ENCODE assay signal across 3 worm cellular contexts in the genomic region with DNA sequence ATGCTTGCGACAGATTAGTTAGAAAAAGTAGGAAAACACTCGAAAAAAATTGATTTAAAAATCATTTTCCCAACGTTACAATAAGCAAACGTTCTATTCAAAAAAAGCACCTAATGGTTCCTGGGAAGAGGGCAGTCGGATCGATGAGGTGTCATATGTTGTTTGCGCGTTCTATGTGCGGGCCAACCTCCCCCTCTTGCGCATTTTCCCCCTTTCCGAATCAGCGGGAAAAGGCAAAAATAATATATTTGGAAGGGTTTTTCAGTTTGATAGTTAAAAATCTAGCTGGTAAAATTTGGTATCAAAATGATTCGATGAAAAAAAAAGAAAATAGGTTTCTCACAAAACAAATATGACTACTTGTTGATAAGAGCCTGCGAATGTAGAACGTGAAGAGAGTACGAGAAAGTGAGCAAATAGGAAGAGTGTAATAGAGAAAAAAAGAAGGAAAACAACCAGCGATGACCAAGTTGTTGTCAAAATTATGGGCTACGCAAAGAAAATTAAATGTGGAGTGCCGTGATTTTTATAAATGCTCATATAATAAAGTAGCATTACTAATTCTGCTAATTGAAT.
TF ChIP-seq lines count a peak whose summit lies in the region.

No protein-coding gene starts in this region.

TF ChIP-seq in whole organism, L2 larva, 48 proteins besides CTCF, POLR2A, EP300 and RAD21 (continued from another document):
- TF ChIP-seq crh-2 (tag; optimal IDR thresholded peaks at IDR 0.05; lab: Kevin White, UChicago) (peak; percentile 71), nhr-25 (tag; optimal IDR thresholded peaks at IDR 0.05; lab: Kevin White, UChicago) (peak; percentile 54), sma-9 (GFP tag; optimal IDR thresholded peaks at IDR 0.05; lab: Kevin White, UChicago) (peak; percentile 19), sma-9 (tag; optimal IDR thresholded peaks at IDR 0.05; lab: Kevin White, UChicago) (no peak), alr-1 (tag; optimal IDR thresholded peaks at IDR 0.05; lab: Kevin White, UChicago) (no peak), unc-39 (tag; optimal IDR thresholded peaks at IDR 0.05; lab: Kevin White, UChicago) (no peak), unc-55 (GFP tag; optimal IDR thresholded peaks at IDR 0.05; lab: Kevin White, UChicago) (peak; percentile 73), blmp-1 (tag; optimal IDR thresholded peaks at IDR 0.05; lab: Kevin White, UChicago; ENCODE audit: insufficient read depth) (no peak), lin-11 (tag; optimal IDR thresholded peaks at IDR 0.05; lab: Kevin White, UChicago) (peak; percentile 16), nhr-23 (tag; optimal IDR thresholded peaks at IDR 0.05; lab: Kevin White, UChicago) (no peak), lin-39 (tag; optimal IDR thresholded peaks at IDR 0.05; lab: Kevin White, UChicago) (no peak), nhr-10 (tag; optimal IDR thresholded peaks at IDR 0.05; lab: Kevin White, UChicago) (no peak), egl-27 (tag; optimal IDR thresholded peaks at IDR 0.05; lab: Kevin White, UChicago) (no peak)

TF ChIP-seq in whole organism, L4 larva, 104 proteins besides CTCF, POLR2A, EP300 and RAD21 (continued from another document and continues in another):
- TF ChIP-seq hlh-30 (tag; optimal IDR thresholded peaks at IDR 0.05; lab: Kevin White, UChicago; ENCODE audit: insufficient read depth) (peak; percentile 93), hif-1 (tag; optimal IDR thresholded peaks at IDR 0.05; lab: Kevin White, UChicago) (peak in 1 of 2 experiments; percentile 47), cey-2 (tag; optimal IDR thresholded peaks at IDR 0.05; lab: Kevin White, UChicago; ENCODE audit: borderline replicate concordance, insufficient read depth) (no peak), zag-1 (tag; optimal IDR thresholded peaks at IDR 0.05; lab: Kevin White, UChicago) (no peak), mes-2 (tag; optimal IDR thresholded peaks at IDR 0.05; lab: Kevin White, UChicago; ENCODE audit: poor library complexity, severe bottlenecking) (peak; percentile 61), sdz-12 (GFP tag; optimal IDR thresholded peaks at IDR 0.05; lab: Kevin White, UChicago) (no peak), nhr-102 (tag; optimal IDR thresholded peaks at IDR 0.05; lab: Kevin White, UChicago) (no peak), dmd-6 (GFP tag; IDR thresholded peaks at IDR 0.05; lab: Robert Waterston, UW) (peak; percentile 44; the same call in 1 of the 2 replicates), ceh-82 (tag; optimal IDR thresholded peaks at IDR 0.05; lab: Kevin White, UChicago) (no peak), ZK546.5 (tag; optimal IDR thresholded peaks at IDR 0.05; lab: Kevin White, UChicago) (no peak), attf-4 (tag; optimal IDR thresholded peaks at IDR 0.05; lab: Kevin White, UChicago) (no peak), ztf-7 (tag; optimal IDR thresholded peaks at IDR 0.05; lab: Kevin White, UChicago) (no peak), lin-1 (GFP tag; IDR thresholded peaks at IDR 0.05; lab: Robert Waterston, UW) (no peak), lin-15B (tag; optimal IDR thresholded peaks at IDR 0.05; lab: Kevin White, UChicago) (no peak), lir-3 (tag; optimal IDR thresholded peaks at IDR 0.05; lab: Kevin White, UChicago) (no peak), zip-2 (tag; optimal IDR thresholded peaks at IDR 0.05; lab: Kevin White, UChicago) (no peak), F10B5.3 (tag; optimal IDR thresholded peaks at IDR 0.05; lab: Kevin White, UChicago) (no peak), nhr-25 (tag; optimal IDR thresholded peaks at IDR 0.05; lab: Kevin White, UChicago; ENCODE audit: borderline replicate concordance, insufficient read depth) (peak; percentile 21), tag-97 (GFP tag; IDR thresholded peaks at IDR 0.05; lab: Robert Waterston, UW) (no peak), saeg-2 (GFP tag; IDR thresholded peaks at IDR 0.05; lab: Robert Waterston, UW) (no peak), dmd-9 (GFP tag; IDR thresholded peaks at IDR 0.05; lab: Robert Waterston, UW) (no peak), php-3 (GFP tag; IDR thresholded peaks at IDR 0.05; lab: Robert Waterston, UW) (no peak), ZK337.2 (GFP tag; IDR thresholded peaks at IDR 0.05; lab: Robert Waterston, UW) (no peak), ceh-28 (tag; optimal IDR thresholded peaks at IDR 0.05; lab: Kevin White, UChicago) (peak; percentile 11), pqm-1 (tag; optimal IDR thresholded peaks at IDR 0.05; lab: Kevin White, UChicago) (peak; percentile 4), dmd-8 (GFP tag; IDR thresholded peaks at IDR 0.05; lab: Robert Waterston, UW) (no peak), T26A8.4 (GFP tag; IDR thresholded peaks at IDR 0.05; lab: Robert Waterston, UW) (no peak; the same call in 1 of the 2 replicates), Y105C5A.15 (GFP tag; IDR thresholded peaks at IDR 0.05; lab: Robert Waterston, UW) (no peak), Y75B8A.6 (GFP tag; IDR thresholded peaks at IDR 0.05; lab: Robert Waterston, UW) (no peak), F44E2.7 (GFP tag; IDR thresholded peaks at IDR 0.05; lab: Robert Waterston, UW) (no peak), lin-13 (GFP tag; optimal IDR thresholded peaks at IDR 0.05; lab: Kevin White, UChicago) (peak; percentile 28), fkh-10 (GFP tag; optimal IDR thresholded peaks at IDR 0.05; lab: Kevin White, UChicago) (peak; percentile 37), pha-4 (GFP tag; IDR thresholded peaks at IDR 0.05; lab: Robert Waterston, UW) (no peak), pha-4 (tag; optimal IDR thresholded peaks at IDR 0.05; lab: Kevin White, UChicago) (no peak), unc-62 (GFP tag; optimal IDR thresholded peaks at IDR 0.05 in 1 of 2; lab: Kevin White, UChicago) (peak in 1 of 2 experiments; percentile 25), unc-62 (tag; optimal IDR thresholded peaks at IDR 0.05; lab: Kevin White, UChicago) (no peak), lin-39 (tag; optimal IDR thresholded peaks at IDR 0.05; lab: Kevin White, UChicago) (no peak), D1046.2 (GFP tag; IDR thresholded peaks at IDR 0.05; lab: Robert Waterston, UW) (no peak), egl-43 (GFP tag; IDR thresholded peaks at IDR 0.05; lab: Robert Waterston, UW) (0 out of 2 replicates have a peak, but pooled peaks have one; percentile 22), daf-8 (GFP tag; IDR thresholded peaks at IDR 0.05; lab: Robert Waterston, UW) (no peak), mep-1 (tag; optimal IDR thresholded peaks at IDR 0.05; lab: Kevin White, UChicago) (peak; percentile 74), madf-9 (GFP tag; conservative IDR thresholded peaks at IDR 0.05; lab: Robert Waterston, UW) (no peak), lin-38 (GFP tag; IDR thresholded peaks at IDR 0.05; lab: Robert Waterston, UW) (no peak), Y5F2A.4 (GFP tag; optimal IDR thresholded peaks at IDR 0.05; lab: Kevin White, UChicago) (no peak), mdt-29 (GFP tag; IDR thresholded peaks at IDR 0.05; lab: Robert Waterston, UW) (no peak), Y48G9A.11 (GFP tag; IDR thresholded peaks at IDR 0.05; lab: Robert Waterston, UW) (no peak), mxl-3 (GFP tag; optimal IDR thresholded peaks at IDR 0.05; lab: Kevin White, UChicago) (no peak), nhr-42 (GFP tag; IDR thresholded peaks at IDR 0.05; lab: Robert Waterston, UW) (no peak), gei-8 (GFP tag; optimal IDR thresholded peaks at IDR 0.05; lab: Kevin White, UChicago) (no peak), daf-16 (GFP tag; optimal IDR thresholded peaks at IDR 0.05; lab: Kevin White, UChicago) (no peak), daf-16 (tag; optimal IDR thresholded peaks at IDR 0.05; lab: Kevin White, UChicago) (peak; percentile 88), dve-1 (tag; optimal IDR thresholded peaks at IDR 0.05; lab: Kevin White, UChicago; ENCODE audit: insufficient read depth) (peak; percentile 5), mxl-2 (GFP tag; conservative IDR thresholded peaks at IDR 0.05; lab: Robert Waterston, UW) (no peak), R02D3.7 (tag; optimal IDR thresholded peaks at IDR 0.05; lab: Kevin White, UChicago) (no peak), spr-3 (GFP tag; optimal IDR thresholded peaks at IDR 0.05; lab: Kevin White, UChicago) (no peak), nhr-237 (tag; optimal IDR thresholded peaks at IDR 0.05; lab: Kevin White, UChicago) (no peak), ces-1 (GFP tag; optimal IDR thresholded peaks at IDR 0.05; lab: Kevin White, UChicago) (no peak), T20F7.1 (GFP tag; optimal IDR thresholded peaks at IDR 0.05; lab: Kevin White, UChicago) (no peak)

TF ChIP-seq in whole organism, mixed stage, embryonic, 35 proteins besides CTCF, POLR2A, EP300 and RAD21 (continued from another document):
- TF ChIP-seq mls-2 (tag; optimal IDR thresholded peaks at IDR 0.05; lab: Kevin White, UChicago) = no peak
- no peak for TF ChIP-seq snpc-4 (tag; optimal IDR thresholded peaks at IDR 0.05; lab: Kevin White, UChicago)
- no peak for TF ChIP-seq ceh-83 (GFP tag; optimal IDR thresholded peaks at IDR 0.05; lab: Kevin White, UChicago)
- no peak for TF ChIP-seq ztf-11 (tag; optimal IDR thresholded peaks at IDR 0.05; lab: Kevin White, UChicago)
- TF ChIP-seq unc-120 (tag; optimal IDR thresholded peaks at IDR 0.05; lab: Kevin White, UChicago; ENCODE audit: poor library complexity, severe bottlenecking) = peak; percentile 71
- TF ChIP-seq blmp-1 (tag; optimal IDR thresholded peaks at IDR 0.05; lab: Kevin White, UChicago) = no peak
TF ChIP-seq in whole organism, mixed stage, embryonic: peak in this region for 13.
